Fruit fly (Drosophila melanogaster): ENCODE measurements around the gene dome.

dome gene

dm6 chrX:19637434-19638327 lies 45.6 kb downstream of the dome start:
- TF ChIP-seq CG8478 (optimal IDR thresholded peaks at IDR 0.05) (peak; percentile 73), psq (optimal IDR thresholded peaks at IDR 0.05) (no peak), EcR (GFP tag; optimal IDR thresholded peaks at IDR 0.05) (no peak)

- peak; percentile 8 for TF ChIP-seq Dll (optimal IDR thresholded peaks at IDR 0.05)
- TF ChIP-seq EcR (GFP tag; optimal IDR thresholded peaks at IDR 0.05) = no peak
Observed at dm6 chrX:19637002-19637420, 46.3 kb downstream of the dome start.

dm6 chrX:19631365-19631832 lies 51.9 kb downstream of the dome start:
- TF ChIP-seq pan (optimal IDR thresholded peaks at IDR 0.05) (no peak), Dll (optimal IDR thresholded peaks at IDR 0.05) (peak; percentile 81)

Data from whole organism.